Fruit fly (Drosophila melanogaster) whole organism, embryonic: Measurements from ENCODE around the gene hkb.

Source experiments
- Abd-B ChIP-seq: fragments of 200-800 bp; sonication (Bioruptor generic); optimal IDR thresholded peaks from 2 replicates; lab custom pipeline; 2018; ENCODE audit warnings: missing biosample characterization, mild to moderate bottlenecking, missing genetic modification characterization, moderate library complexity
- Atf-2 ChIP-seq: fragments of 200-800 bp; sonication (Bioruptor generic); optimal IDR thresholded peaks from 2 replicates; lab custom pipeline; 2016; ENCODE audit warnings: missing biosample characterization, missing genetic modification characterization
- B-H2 ChIP-seq: fragments of 200-800 bp; sonication (Bioruptor generic); optimal IDR thresholded peaks from 2 replicates; lab custom pipeline; 2018; ENCODE audit warnings: missing biosample characterization, mild to moderate bottlenecking, missing genetic modification characterization
- BtbVII ChIP-seq: fragments of 200-800 bp; sonication (Bioruptor generic); optimal IDR thresholded peaks from 3 replicates; lab custom pipeline; 2017; ENCODE audit warnings: missing biosample characterization, mild to moderate bottlenecking, missing genetic modification characterization
- CG10267 ChIP-seq: fragments of 200-800 bp; sonication (Bioruptor generic); optimal IDR thresholded peaks from 2 replicates; lab custom pipeline; 2018; ENCODE audit warnings: missing biosample characterization, mild to moderate bottlenecking, missing genetic modification characterization, moderate library complexity
- CG10959 ChIP-seq: fragments of 200-800 bp; sonication (Bioruptor generic); IDR thresholded peaks from 2 replicates; pipeline ENCODE4 v1.3.6; 2022; ENCODE audit warnings: missing biosample characterization, missing genetic modification characterization
- CG11247 ChIP-seq: fragments of 200-800 bp; sonication (Bioruptor generic); IDR thresholded peaks from 2 replicates; pipeline ENCODE4 v1.3.6; 2022; ENCODE audit warnings: missing biosample characterization, missing genetic modification characterization
- CG11504 ChIP-seq: fragments of 200-800 bp; sonication (Bioruptor generic); optimal IDR thresholded peaks from 3 replicates; lab custom pipeline; 2019; ENCODE audit warnings: missing biosample characterization, mild to moderate bottlenecking, missing genetic modification characterization, moderate library complexity
- CG1233 ChIP-seq: fragments of 200-800 bp; sonication (Bioruptor generic); optimal IDR thresholded peaks from 4 replicates; lab custom pipeline; 2018; ENCODE audit warnings: missing biosample characterization, mild to moderate bottlenecking, missing genetic modification characterization
- CG13123 ChIP-seq: fragments of 200-800 bp; sonication (Bioruptor generic); optimal IDR thresholded peaks from 2 replicates; lab custom pipeline; 2016; ENCODE audit warnings: missing biosample characterization, missing genetic modification characterization
- CG14965 ChIP-seq: fragments of 200-800 bp; sonication (Bioruptor generic); optimal IDR thresholded peaks from 2 replicates; lab custom pipeline; 2016; ENCODE audit warnings: missing biosample characterization, missing genetic modification characterization, borderline replicate concordance
- CG1602 ChIP-seq: fragments of 200-800 bp; sonication (Bioruptor generic); optimal IDR thresholded peaks from 3 replicates; lab custom pipeline; 2016; ENCODE audit warnings: missing biosample characterization, missing genetic modification characterization
- CG1603 ChIP-seq: fragments of 200-800 bp; sonication (Bioruptor generic); optimal IDR thresholded peaks from 2 replicates; lab custom pipeline; 2019; ENCODE audit warnings: missing biosample characterization, mild to moderate bottlenecking, missing genetic modification characterization, moderate library complexity
- CG17802 ChIP-seq: fragments of 200-800 bp; sonication (Bioruptor generic); optimal IDR thresholded peaks from 2 replicates; lab custom pipeline; 2018; ENCODE audit warnings: missing biosample characterization, mild to moderate bottlenecking, missing genetic modification characterization, moderate library complexity
- CG2202 ChIP-seq: fragments of 200-800 bp; sonication (Bioruptor generic); optimal IDR thresholded peaks from 2 replicates; lab custom pipeline; 2018; ENCODE audit warnings: missing biosample characterization, mild to moderate bottlenecking, missing genetic modification characterization
- CG32767 ChIP-seq: fragments of 200-800 bp; sonication (Bioruptor generic); IDR thresholded peaks from 2 replicates; pipeline ENCODE4 v1.3.6; 2022; ENCODE audit warnings: missing biosample characterization, missing genetic modification characterization
- CG33213 ChIP-seq: fragments of 200-800 bp; sonication (Bioruptor generic); optimal IDR thresholded peaks from 3 replicates; lab custom pipeline; 2016; ENCODE audit warnings: missing biosample characterization, missing genetic modification characterization
- CG3407 ChIP-seq: fragments of 200-800 bp; sonication (Bioruptor generic); optimal IDR thresholded peaks from 2 replicates; lab custom pipeline; 2018; ENCODE audit warnings: missing biosample characterization, mild to moderate bottlenecking, missing genetic modification characterization
- CG3726 ChIP-seq: fragments of 200-800 bp; sonication (Bioruptor generic); IDR thresholded peaks from 3 replicates; pipeline ENCODE4, ENCODE4 v1.3.6; 2022; ENCODE audit warnings: missing biosample characterization, missing genetic modification characterization
- CG42726 ChIP-seq: fragments of 200-800 bp; sonication (Bioruptor generic); IDR thresholded peaks from 2 replicates; pipeline ENCODE4 v1.3.6; 2022; ENCODE audit warnings: missing biosample characterization, missing genetic modification characterization; ENCODE audit not compliant: partially characterized antibody
- CG4854 ChIP-seq: fragments of 200-800 bp; sonication (Bioruptor generic); optimal IDR thresholded peaks from 2 replicates; lab custom pipeline; 2016; ENCODE audit warnings: missing biosample characterization, missing genetic modification characterization, inconsistent platforms
- CG6854 ChIP-seq: fragments of 200-800 bp; sonication (Bioruptor generic); optimal IDR thresholded peaks from 3 replicates; lab custom pipeline; 2017; ENCODE audit warnings: missing biosample characterization, mild to moderate bottlenecking, missing genetic modification characterization
- CG7987 ChIP-seq: fragments of 200-800 bp; sonication (Bioruptor generic); optimal IDR thresholded peaks from 2 replicates; lab custom pipeline; 2018; ENCODE audit warnings: missing biosample characterization, mild to moderate bottlenecking, missing genetic modification characterization, moderate library complexity
- CG9215 ChIP-seq: fragments of 200-800 bp; sonication (Bioruptor generic); IDR thresholded peaks from 2 replicates; pipeline ENCODE4 v1.3.6; 2022; ENCODE audit warnings: missing biosample characterization, missing genetic modification characterization
- CHES-1-like ChIP-seq: fragments of 200-800 bp; sonication (Bioruptor generic); optimal IDR thresholded peaks from 2 replicates; lab custom pipeline; 2016; ENCODE audit warnings: missing biosample characterization, missing genetic modification characterization
- CTCF ChIP-seq: fragments of 200-800 bp; sonication (Bioruptor generic); optimal IDR thresholded peaks from 2 replicates; lab custom pipeline; 2017; ENCODE audit warnings: missing biosample characterization, mild to moderate bottlenecking, missing genetic modification characterization, moderate library complexity
- Dp ChIP-seq: fragments of 200-800 bp; sonication (Bioruptor generic); optimal IDR thresholded peaks from 2 replicates; lab custom pipeline; 2018; ENCODE audit warnings: missing biosample characterization, mild to moderate bottlenecking, missing genetic modification characterization, moderate library complexity
- Eip74EF ChIP-seq, 2 experiments: fragments of 200-800 bp in 1 of 2; fragments of >200 bp in 1 of 2; sonication (Bioruptor generic) in 1 of 2; optimal IDR thresholded peaks; 2 replicates each; lab custom pipeline; 2017 to 2019; ENCODE audit warnings: missing biosample characterization in 2 of 2, missing genetic modification characterization in 2 of 2, mild to moderate bottlenecking in 1 of 2, moderate library complexity in 1 of 2
- Ets65A ChIP-seq: fragments of 200-800 bp; sonication (Bioruptor generic); peaks from one replicate; lab custom pipeline; 2016; ENCODE audit warnings: missing biosample characterization, missing genetic modification characterization
- H2.0 ChIP-seq: fragments of 200-800 bp; sonication (Bioruptor generic); IDR thresholded peaks from 2 replicates; pipeline ENCODE4 v1.3.6; 2022; ENCODE audit warnings: missing biosample characterization, missing genetic modification characterization
- MESR4 ChIP-seq: fragments of 200-800 bp; sonication (Bioruptor generic); optimal IDR thresholded peaks from 2 replicates; lab custom pipeline; 2018; ENCODE audit warnings: missing biosample characterization, mild to moderate bottlenecking, missing genetic modification characterization, moderate library complexity
- Nf-YB ChIP-seq: fragments of 200-800 bp; sonication (Bioruptor generic); optimal IDR thresholded peaks from 3 replicates; lab custom pipeline; 2019; ENCODE audit warnings: missing biosample characterization, mild to moderate bottlenecking, missing genetic modification characterization, moderate library complexity
- Nf-YC ChIP-seq: fragments of 200-800 bp; optimal IDR thresholded peaks from 3 replicates; lab custom pipeline; 2019; ENCODE audit warnings: missing biosample characterization, mild to moderate bottlenecking, missing genetic modification characterization, moderate library complexity
- Opbp ChIP-seq: fragments of 200-800 bp; sonication (Bioruptor generic); IDR thresholded peaks from 3 replicates; pipeline ENCODE4 v1.3.6; 2022; ENCODE audit warnings: missing biosample characterization, missing genetic modification characterization; ENCODE audit not compliant: partially characterized antibody
- Scr ChIP-seq: fragments of 200-800 bp; sonication (Bioruptor generic); IDR thresholded peaks from 2 replicates; pipeline ENCODE4 v1.3.6; 2022; ENCODE audit warnings: missing biosample characterization, missing genetic modification characterization; ENCODE audit not compliant: partially characterized antibody
- Sox102F ChIP-seq: fragments of 200-800 bp; sonication (Bioruptor generic); optimal IDR thresholded peaks from 2 replicates; lab custom pipeline; 2018; ENCODE audit warnings: missing biosample characterization, mild to moderate bottlenecking, missing genetic modification characterization, moderate library complexity
- Xbp1 ChIP-seq: fragments of 200-800 bp; sonication (Bioruptor generic); optimal IDR thresholded peaks from 3 replicates; lab custom pipeline; 2016; ENCODE audit warnings: missing biosample characterization, mild to moderate bottlenecking, missing genetic modification characterization
- btn ChIP-seq: fragments of 200-800 bp; sonication (Bioruptor generic); optimal IDR thresholded peaks from 2 replicates; lab custom pipeline; 2016; ENCODE audit warnings: missing biosample characterization, missing genetic modification characterization
- crc ChIP-seq: fragments of 200-800 bp; sonication (Bioruptor generic); optimal IDR thresholded peaks from 2 replicates; lab custom pipeline; 2016; ENCODE audit warnings: missing biosample characterization, missing genetic modification characterization
- ham ChIP-seq: fragments of 200-800 bp; sonication (Bioruptor generic); IDR thresholded peaks from 2 replicates; pipeline ENCODE4 v1.3.6; 2022; ENCODE audit warnings: missing biosample characterization, missing genetic modification characterization
- hkb ChIP-seq, 2 experiments: fragments of 200-800 bp in 1 of 2; fragments of >200 bp in 1 of 2; sonication (Bioruptor generic) in 1 of 2; IDR thresholded peaks in 1 of 2; optimal IDR thresholded peaks in 1 of 2; 2 replicates each; pipeline versions ENCODE4 v1.3.6 to Lab custom; 2017 to 2022; ENCODE audit warnings: missing biosample characterization in 1 of 2, missing genetic modification characterization in 1 of 2
- kni ChIP-seq: fragments of 200-800 bp; sonication (Bioruptor generic); optimal IDR thresholded peaks from 3 replicates; lab custom pipeline; 2017; ENCODE audit warnings: mild to moderate bottlenecking, missing biosample characterization, missing genetic modification reagents, missing genetic modification characterization
- mam ChIP-seq: fragments of 200-800 bp; sonication (Bioruptor generic); optimal IDR thresholded peaks from 3 replicates; lab custom pipeline; 2016; ENCODE audit warnings: missing biosample characterization, missing genetic modification characterization
- nom ChIP-seq: fragments of 200-800 bp; sonication (Bioruptor generic); optimal IDR thresholded peaks from 2 replicates; lab custom pipeline; 2017; ENCODE audit warnings: missing biosample characterization, missing genetic modification characterization, mild to moderate bottlenecking, moderate library complexity, missing genetic modification reagents
- pita ChIP-seq: fragments of 200-800 bp; sonication (Bioruptor generic); optimal IDR thresholded peaks from 2 replicates; lab custom pipeline; 2017; ENCODE audit warnings: missing biosample characterization, mild to moderate bottlenecking, missing genetic modification characterization
- row ChIP-seq: fragments of 200-800 bp; sonication (Bioruptor generic); IDR thresholded peaks from 3 replicates; pipeline ENCODE4 v1.3.6; 2022; ENCODE audit warnings: missing biosample characterization, missing genetic modification characterization
- slou ChIP-seq: fragments of 200-800 bp; sonication (Bioruptor generic); optimal IDR thresholded peaks from 3 replicates; lab custom pipeline; 2016; ENCODE audit warnings: missing biosample characterization, missing genetic modification characterization
- vfl ChIP-seq: fragments of 200-800 bp; sonication (Bioruptor generic); optimal IDR thresholded peaks from 2 replicates; lab custom pipeline; 2016; ENCODE audit warnings: missing biosample characterization, missing genetic modification characterization
- yki ChIP-seq: fragments of >200 bp; optimal IDR thresholded peaks from 3 replicates; lab custom pipeline; 2018
- zfh2 ChIP-seq: fragments of 200-800 bp; sonication (Bioruptor generic); optimal IDR thresholded peaks from 2 replicates; lab custom pipeline; 2016; ENCODE audit warnings: missing biosample characterization, missing genetic modification characterization

The hkb gene

DNA sequence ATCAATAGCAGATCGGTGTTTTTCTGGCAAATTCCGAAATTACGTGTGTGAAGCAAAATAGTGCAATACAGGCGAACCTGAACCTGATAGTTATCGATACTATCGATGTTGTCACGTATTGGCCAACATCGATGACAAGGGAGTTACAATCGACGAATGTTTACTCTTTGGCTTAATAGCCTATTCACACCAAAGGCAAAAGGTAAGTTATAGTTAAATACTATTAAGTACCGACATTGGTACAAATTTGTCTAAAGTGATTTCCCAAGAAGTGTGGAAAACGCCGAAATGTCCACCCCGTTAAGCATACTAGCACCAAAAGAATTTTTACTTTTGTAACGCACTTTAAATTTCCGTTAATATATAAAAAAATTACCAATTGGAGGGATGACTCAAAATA lies 12.5 kb downstream of the hkb start, which contains the start of gene CG9776 (continued):
- TF ChIP-seq Abd-B (no peak), Nf-YB (GFP tag; lab: Kevin White, UChicago) (no peak), vfl (peak; percentile 44), kni (GFP tag; lab: Kevin White, UChicago) (no peak), Sox102F (GFP tag; lab: Kevin White, UChicago) (no peak), CG14965 (GFP tag; lab: Kevin White, UChicago) (no peak), nom (GFP tag; lab: Kevin White, UChicago) (no peak), yki (lab: Kevin White, UChicago) (no peak), CG7987 (GFP tag; lab: Kevin White, UChicago) (no peak), CG11504 (no peak), CG32767 (GFP tag; lab: Robert Waterston, UW) (no peak), CG17802 (tag; lab: Kevin White, UChicago) (peak; percentile 96), CG33213 (peak; percentile 86), CG3726 (GFP tag; lab: Robert Waterston, UW) (no peak), Nf-YC (tag; lab: Kevin White, UChicago) (no peak), slou (GFP tag; lab: Kevin White, UChicago) (peak; percentile 6), ham (GFP tag; lab: Robert Waterston, UW) (no peak), pita (GFP tag; lab: Kevin White, UChicago) (no peak), CG42726 (peak; percentile 97), Xbp1 (GFP tag; lab: Kevin White, UChicago) (peak; percentile 78), CG1233 (GFP tag; lab: Kevin White, UChicago) (peak; percentile 37), CG4854 (GFP tag; lab: Kevin White, UChicago) (no peak), Opbp (GFP tag; lab: Robert Waterston, UW) (peak; percentile 98), CG9215 (GFP tag; lab: Robert Waterston, UW) (no peak)

DNA sequence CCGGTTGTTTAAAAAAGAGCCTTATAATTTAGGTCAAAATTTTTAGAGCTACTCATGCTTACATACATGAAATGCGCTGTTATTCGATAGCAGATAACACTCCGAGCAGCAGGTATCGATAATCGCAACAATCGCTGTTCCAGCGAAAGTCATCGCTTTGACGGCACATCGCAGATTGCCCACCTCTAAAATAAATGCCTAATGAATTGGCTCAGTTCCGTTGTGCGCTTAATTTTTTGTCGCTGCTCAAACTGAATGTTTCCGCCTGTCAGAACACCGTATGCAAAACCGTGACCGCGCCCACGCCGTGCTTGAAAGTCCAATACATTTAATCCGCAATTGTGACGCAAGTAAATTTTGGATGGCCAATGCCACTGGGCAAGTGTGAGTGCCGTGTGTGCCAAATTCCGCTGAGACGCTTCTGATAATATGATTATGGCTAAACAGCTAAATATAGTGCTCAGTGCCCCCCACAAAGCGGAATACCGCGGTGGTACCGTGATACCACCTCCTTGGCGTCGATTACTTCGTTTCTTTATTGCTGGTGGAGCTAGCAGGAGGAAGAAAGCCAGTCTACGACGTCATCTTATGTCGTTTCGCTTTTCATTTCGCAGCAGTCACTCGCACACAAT lies 26.8 kb downstream of the hkb start, which contains the start of gene CG9795:
CG9795 (plus strand) TSS at position 177 of the 632 bp plus-strand sequence.
- peak; percentile 58 for TF ChIP-seq CHES-1-like
- peak in 1 of 2 experiments; percentile 49 for TF ChIP-seq Eip74EF (GFP tag; optimal IDR thresholded peaks at IDR 0.05; lab: Kevin White, UChicago)
- peak; percentile 48 for TF ChIP-seq zfh2 (GFP tag; lab: Kevin White, UChicago)
- no peak for TF ChIP-seq CG2202 (tag; lab: Kevin White, UChicago)
- TF ChIP-seq hkb (optimal IDR thresholded peaks at IDR 0.05; lab: Kevin White, UChicago) = no peak
- peak; percentile 75 for TF ChIP-seq hkb (GFP tag; IDR thresholded peaks at IDR 0.05; lab: Robert Waterston, UW)
- peak; percentile 85 for TF ChIP-seq Scr (GFP tag; lab: Robert Waterston, UW)
- no peak for TF ChIP-seq CG3407 (GFP tag; lab: Kevin White, UChicago)
- no peak for TF ChIP-seq Atf-2 (GFP tag; lab: Kevin White, UChicago)
- TF ChIP-seq crc = peak; percentile 20
- no peak for TF ChIP-seq CG1602 (GFP tag; lab: Kevin White, UChicago)
- TF ChIP-seq B-H2 (GFP tag; lab: Kevin White, UChicago) = peak; percentile 26
- TF ChIP-seq row (GFP tag; lab: Robert Waterston, UW) = peak; percentile 57
- peak; percentile 19 for TF ChIP-seq CG17802 (tag; lab: Kevin White, UChicago)
- peak; percentile 75 for TF ChIP-seq CG1603
- TF ChIP-seq Ets65A (GFP tag; lab: Kevin White, UChicago) = peak; percentile 77
- TF ChIP-seq MESR4 (GFP tag; lab: Kevin White, UChicago) = peak; percentile 93
- peak; percentile 6 for TF ChIP-seq btn (GFP tag; lab: Kevin White, UChicago)
- peak; percentile 20 for TF ChIP-seq CG6854 (GFP tag; lab: Kevin White, UChicago)
- TF ChIP-seq CG11247 (GFP tag; lab: Robert Waterston, UW) = 0 out of 2 replicates have a peak, but pooled peaks have one; percentile 33
- TF ChIP-seq CG13123 = no peak
- TF ChIP-seq CTCF (GFP tag; lab: Kevin White, UChicago) = peak; percentile 11
- TF ChIP-seq H2.0 (GFP tag; lab: Robert Waterston, UW) = peak; percentile 12; the same call in 1 of the 2 replicates
- TF ChIP-seq CG10959 (GFP tag; lab: Robert Waterston, UW) = no peak
- peak; percentile 46 for TF ChIP-seq Dp
- TF ChIP-seq mam = peak; percentile 13
- TF ChIP-seq CG10267 (tag; lab: Kevin White, UChicago) = peak; percentile 38
- TF ChIP-seq BtbVII = peak; percentile 8
